Worm (Caenorhabditis elegans) whole organism, L4/young adult: ENCODE measurements around the gene rmh-2.

Source experiments
- dao-5 ChIP-seq: sonication (generic microtip); optimal IDR thresholded peaks from 2 replicates; lab custom pipeline; 2016; ENCODE audit warnings: missing genotype, missing genetic modification characterization, moderate library complexity, missing compliant biosample characterization
- him-1 ChIP-seq: sonication (generic microtip); optimal IDR thresholded peaks from 2 replicates; lab custom pipeline; 2016; ENCODE audit warnings: missing genotype, missing genetic modification reagents, missing genetic modification characterization, missing compliant biosample characterization

ce11 chrV:9937435-9937834 is 6.9 kb upstream of the rmh-2 start, which contains the start of gene srj-33:
- TF ChIP-seq dao-5 (no peak), him-1 (tag; lab: Kevin White, UChicago) (no peak)
